Worm (Caenorhabditis elegans): Measurements from ENCODE around the gene bed-2.

ce11 chrIII:11505621-11506020, 35.0 kb upstream of the bed-2 start:
- TF ChIP-seq him-1 (tag; optimal IDR thresholded peaks at IDR 0.05) (no peak), W03F9.2 (tag; optimal IDR thresholded peaks at IDR 0.05) (no peak)

All from whole organism, L4/young adult.